Worm (Caenorhabditis elegans) whole organism, midembryonic: ENCODE measurements around the gene nol-10.

Experiments
- T22C8.4 ChIP-seq: fragments of 200-800 bp; sonication (Bioruptor generic); IDR thresholded peaks from 2 replicates; pipeline ENCODE4 v1.3.6; 2022; ENCODE audit warnings: missing genetic modification characterization, missing compliant biosample characterization
- klf-2 ChIP-seq: fragments of 200-800 bp; sonication (Bioruptor generic); conservative IDR thresholded peaks from 2 replicates; pipeline ENCODE4 v1.3.6; 2022; ENCODE audit warnings: missing genetic modification reagents, missing genetic modification characterization, missing compliant biosample characterization
- ref-1 ChIP-seq: fragments of 200-800 bp; sonication (Bioruptor generic); conservative IDR thresholded peaks from 2 replicates; pipeline ENCODE4 v1.3.6; 2022; ENCODE audit warnings: missing genetic modification reagents, missing genetic modification characterization, missing compliant biosample characterization
- tab-1 ChIP-seq: fragments of 200-800 bp; sonication (Bioruptor generic); IDR thresholded peaks from 2 replicates; pipeline ENCODE4 v1.3.6; 2022; ENCODE audit warnings: missing genetic modification characterization, missing compliant biosample characterization
- ztf-23 ChIP-seq: fragments of 200-800 bp; sonication (Bioruptor generic); IDR thresholded peaks from 2 replicates; pipeline ENCODE4 v1.3.6; 2022; ENCODE audit warnings: missing genetic modification reagents, missing genetic modification characterization, missing compliant biosample characterization
- ztf-29 ChIP-seq: fragments of 200-800 bp; sonication (Bioruptor generic); IDR thresholded peaks from 2 replicates; pipeline ENCODE4 v1.3.6; 2022; ENCODE audit warnings: missing genetic modification reagents, missing genetic modification characterization, missing compliant biosample characterization

ce11 chrIV:7605413-7605812 is 25.0 kb downstream of the nol-10 start:
- TF ChIP-seq klf-2 (GFP tag; lab: Robert Waterston, UW) (no peak), T22C8.4 (GFP tag; lab: Robert Waterston, UW) (no peak), ref-1 (no peak), ztf-29 (GFP tag; lab: Robert Waterston, UW) (no peak), ztf-23 (GFP tag; lab: Robert Waterston, UW) (no peak), tab-1 (GFP tag; lab: Robert Waterston, UW) (no peak)
